Fruit fly (Drosophila melanogaster) whole organism, embryonic: ENCODE measurements around the gene CG14269.

Source experiments
- Blimp-1 ChIP-seq: fragments of 200-800 bp; sonication (Bioruptor generic); optimal IDR thresholded peaks from 3 replicates; lab custom pipeline; 2018; ENCODE audit warnings: missing biosample characterization, missing genetic modification characterization, mild to moderate bottlenecking, moderate library complexity, missing genetic modification reagents
- CG10366 ChIP-seq: fragments of 200-800 bp; sonication (Bioruptor generic); IDR thresholded peaks from 2 replicates; pipeline ENCODE4 v1.3.6; 2022; ENCODE audit warnings: missing biosample characterization, missing genetic modification characterization
- CG10654 ChIP-seq: fragments of 200-800 bp; sonication (Bioruptor generic); optimal IDR thresholded peaks from 2 replicates; lab custom pipeline; 2016; ENCODE audit warnings: missing biosample characterization, missing genetic modification characterization
- CG11247 ChIP-seq: fragments of 200-800 bp; sonication (Bioruptor generic); IDR thresholded peaks from 2 replicates; pipeline ENCODE4 v1.3.6; 2022; ENCODE audit warnings: missing biosample characterization, missing genetic modification characterization
- CG11560 ChIP-seq: fragments of 200-800 bp; sonication (Bioruptor generic); IDR thresholded peaks from 3 replicates; pipeline ENCODE4 v1.3.6; 2022; ENCODE audit warnings: missing biosample characterization, missing genetic modification characterization
- CG12104 ChIP-seq: fragments of 200-800 bp; sonication (Bioruptor generic); optimal IDR thresholded peaks from 3 replicates; lab custom pipeline; 2016; ENCODE audit warnings: missing biosample characterization, missing genetic modification characterization
- CG14710 ChIP-seq: fragments of 200-800 bp; sonication (Bioruptor generic); optimal IDR thresholded peaks from 3 replicates; lab custom pipeline; 2019; ENCODE audit warnings: missing biosample characterization, mild to moderate bottlenecking, missing genetic modification characterization, moderate library complexity
- CG14860 ChIP-seq: fragments of 200-800 bp; sonication (Bioruptor generic); IDR thresholded peaks from 3 replicates; pipeline ENCODE4 v1.3.6; 2022; ENCODE audit warnings: missing biosample characterization, missing genetic modification characterization; ENCODE audit not compliant: partially characterized antibody
- CG15514 ChIP-seq: fragments of 200-800 bp; sonication (Bioruptor generic); optimal IDR thresholded peaks from 3 replicates; lab custom pipeline; 2017; ENCODE audit warnings: missing biosample characterization, missing genetic modification characterization, mild to moderate bottlenecking, moderate library complexity, missing genetic modification reagents
- CG2129 ChIP-seq: fragments of 200-800 bp; sonication (Bioruptor generic); IDR thresholded peaks from 2 replicates; pipeline ENCODE4 v1.3.6; 2022; ENCODE audit warnings: missing biosample characterization, missing genetic modification characterization; ENCODE audit not compliant: partially characterized antibody
- CG2712 ChIP-seq: fragments of 200-800 bp; optimal IDR thresholded peaks from 3 replicates; lab custom pipeline; 2019; ENCODE audit warnings: missing biosample characterization, mild to moderate bottlenecking, missing genetic modification characterization, moderate library complexity
- CG30431 ChIP-seq: fragments of 200-800 bp; sonication (Bioruptor generic); optimal IDR thresholded peaks from 2 replicates; lab custom pipeline; 2017; ENCODE audit warnings: missing biosample characterization, missing genetic modification characterization
- CG31224 ChIP-seq: fragments of 200-800 bp; sonication (Bioruptor generic); IDR thresholded peaks from 2 replicates; pipeline ENCODE4 v1.3.6; 2022; ENCODE audit warnings: missing biosample characterization, missing genetic modification characterization
- CG3726 ChIP-seq: fragments of 200-800 bp; sonication (Bioruptor generic); IDR thresholded peaks from 3 replicates; pipeline ENCODE4, ENCODE4 v1.3.6; 2022; ENCODE audit warnings: missing biosample characterization, missing genetic modification characterization
- CG4328 ChIP-seq: fragments of 200-800 bp; sonication (Bioruptor generic); optimal IDR thresholded peaks from 3 replicates; lab custom pipeline; 2017; ENCODE audit warnings: missing biosample characterization, missing genetic modification reagents, missing genetic modification characterization
- CG4854 ChIP-seq: fragments of 200-800 bp; sonication (Bioruptor generic); optimal IDR thresholded peaks from 2 replicates; lab custom pipeline; 2016; ENCODE audit warnings: missing biosample characterization, missing genetic modification characterization, inconsistent platforms
- CG6791 ChIP-seq: fragments of 200-800 bp; sonication (Bioruptor generic); IDR thresholded peaks from 3 replicates; pipeline ENCODE4 v1.3.6; 2022; ENCODE audit warnings: missing biosample characterization, missing genetic modification characterization; ENCODE audit not compliant: partially characterized antibody
- CG6813 ChIP-seq: fragments of 200-800 bp; sonication (Bioruptor generic); optimal IDR thresholded peaks from 2 replicates; lab custom pipeline; 2017; ENCODE audit warnings: missing biosample characterization, missing genetic modification characterization, mild to moderate bottlenecking, moderate library complexity, missing genetic modification reagents
- CG8281 ChIP-seq: fragments of 200-800 bp; sonication (Bioruptor generic); optimal IDR thresholded peaks from 2 replicates; lab custom pipeline; 2018; ENCODE audit warnings: missing biosample characterization, mild to moderate bottlenecking, missing genetic modification characterization, moderate library complexity
- CG9817 ChIP-seq: fragments of 200-800 bp; sonication (Bioruptor generic); optimal IDR thresholded peaks from 2 replicates; lab custom pipeline; 2018; ENCODE audit warnings: missing biosample characterization, mild to moderate bottlenecking, missing genetic modification characterization, moderate library complexity
- CoRest ChIP-seq: fragments of 200-800 bp; sonication (Bioruptor generic); optimal IDR thresholded peaks from 3 replicates; lab custom pipeline; 2018; ENCODE audit warnings: missing biosample characterization, mild to moderate bottlenecking, missing genetic modification characterization, moderate library complexity
- CrebB ChIP-seq: fragments of 200-800 bp; sonication (Bioruptor generic); optimal IDR thresholded peaks from 3 replicates; lab custom pipeline; 2018; ENCODE audit warnings: missing biosample characterization, mild to moderate bottlenecking, missing genetic modification characterization
- D19B ChIP-seq: fragments of 200-800 bp; sonication (Bioruptor generic); optimal IDR thresholded peaks from 2 replicates; lab custom pipeline; 2017; ENCODE audit warnings: missing biosample characterization, mild to moderate bottlenecking, missing genetic modification characterization
- Doc2 ChIP-seq: fragments of 200-800 bp; sonication (Bioruptor generic); IDR thresholded peaks from 2 replicates; pipeline ENCODE4 v1.3.6; 2022; ENCODE audit warnings: missing biosample characterization, missing genetic modification characterization
- Myb ChIP-seq: fragments of 200-800 bp; sonication (Bioruptor generic); optimal IDR thresholded peaks from 2 replicates; lab custom pipeline; 2016; ENCODE audit warnings: missing biosample characterization, missing genetic modification characterization
- Optix ChIP-seq: fragments of 200-800 bp; sonication (Bioruptor generic); IDR thresholded peaks from 3 replicates; pipeline ENCODE4 v1.3.6; 2022; ENCODE audit warnings: missing biosample characterization, missing genetic modification characterization
- Ravus ChIP-seq: fragments of 200-800 bp; sonication (Bioruptor generic); IDR thresholded peaks from 2 replicates; pipeline ENCODE4 v1.3.6; 2022; ENCODE audit warnings: missing biosample characterization, missing genetic modification characterization
- Scr ChIP-seq: fragments of 200-800 bp; sonication (Bioruptor generic); IDR thresholded peaks from 2 replicates; pipeline ENCODE4 v1.3.6; 2022; ENCODE audit warnings: missing biosample characterization, missing genetic modification characterization; ENCODE audit not compliant: partially characterized antibody
- Taf1 ChIP-seq: fragments of 200-800 bp; sonication (Bioruptor generic); IDR thresholded peaks from 2 replicates; pipeline ENCODE4 v1.3.6; 2022; ENCODE audit warnings: missing biosample characterization, missing genetic modification characterization
- Usf ChIP-seq: fragments of 200-800 bp; sonication (Bioruptor generic); optimal IDR thresholded peaks from 2 replicates; lab custom pipeline; 2017; ENCODE audit warnings: missing genotype, missing biosample characterization, missing genetic modification characterization
- al ChIP-seq: fragments of 200-800 bp; sonication (Bioruptor generic); IDR thresholded peaks from 2 replicates; pipeline ENCODE4 v1.3.6; 2022; ENCODE audit warnings: missing biosample characterization, missing genetic modification characterization
- ap ChIP-seq: fragments of 200-800 bp; sonication (Bioruptor generic); IDR thresholded peaks from 2 replicates; pipeline ENCODE4 v1.3.6; 2022; ENCODE audit warnings: missing biosample characterization, missing genetic modification characterization
- ato ChIP-seq: fragments of 200-800 bp; sonication (Bioruptor generic); IDR thresholded peaks from 2 replicates; pipeline ENCODE4 v1.3.6; 2022; ENCODE audit warnings: missing biosample characterization, missing genetic modification characterization; ENCODE audit not compliant: partially characterized antibody
- br ChIP-seq: fragments of >200 bp; optimal IDR thresholded peaks from 2 replicates; lab custom pipeline; 2017
- chn ChIP-seq: fragments of 200-800 bp; sonication (Bioruptor generic); optimal IDR thresholded peaks from 2 replicates; lab custom pipeline; 2016; ENCODE audit warnings: missing biosample characterization, missing genetic modification characterization
- gsb-n ChIP-seq: fragments of 200-800 bp; sonication (Bioruptor generic); optimal IDR thresholded peaks from 3 replicates; lab custom pipeline; 2018; ENCODE audit warnings: missing biosample characterization, mild to moderate bottlenecking, missing genetic modification characterization
- ind ChIP-seq: fragments of 200-800 bp; sonication (Bioruptor generic); optimal IDR thresholded peaks from 3 replicates; lab custom pipeline; 2016; ENCODE audit warnings: missing biosample characterization, missing genetic modification characterization
- insv ChIP-seq, 2 experiments: fragments of 200-800 bp; sonication (Bioruptor generic); optimal IDR thresholded peaks; 3 replicates each; lab custom pipeline; 2016 to 2018; ENCODE audit warnings: missing biosample characterization in 2 of 2, missing genetic modification characterization in 2 of 2
- nom ChIP-seq: fragments of 200-800 bp; sonication (Bioruptor generic); optimal IDR thresholded peaks from 2 replicates; lab custom pipeline; 2017; ENCODE audit warnings: missing biosample characterization, missing genetic modification characterization, mild to moderate bottlenecking, moderate library complexity, missing genetic modification reagents
- peb ChIP-seq: fragments of 200-800 bp; sonication (Bioruptor generic); IDR thresholded peaks from 2 replicates; pipeline ENCODE4 v1.3.6; 2022; ENCODE audit warnings: missing biosample characterization, missing genetic modification characterization
- pros ChIP-seq: fragments of 200-800 bp; sonication (Bioruptor generic); optimal IDR thresholded peaks from 3 replicates; lab custom pipeline; 2019; ENCODE audit warnings: missing biosample characterization, mild to moderate bottlenecking, missing genetic modification characterization, moderate library complexity
- salm ChIP-seq: fragments of 200-800 bp; sonication (Bioruptor generic); optimal IDR thresholded peaks from 2 replicates; lab custom pipeline; 2018; ENCODE audit warnings: missing biosample characterization, mild to moderate bottlenecking, missing genetic modification characterization
- sens ChIP-seq: fragments of 200-800 bp; sonication (Bioruptor generic); peaks from one replicate; lab custom pipeline; 2016; ENCODE audit warnings: missing biosample characterization, missing genetic modification characterization
- sima ChIP-seq: fragments of 200-800 bp; sonication (Bioruptor generic); optimal IDR thresholded peaks from 2 replicates; lab custom pipeline; 2016; ENCODE audit warnings: missing biosample characterization, missing genetic modification characterization
- slbo ChIP-seq: fragments of 200-800 bp; sonication (Bioruptor generic); IDR thresholded peaks from 2 replicates; pipeline ENCODE4 v1.3.6; 2022; ENCODE audit warnings: missing biosample characterization, missing genetic modification characterization
- vnd ChIP-seq: fragments of 200-800 bp; sonication (Bioruptor generic); IDR thresholded peaks from 3 replicates; pipeline ENCODE4 v1.3.6; 2022; ENCODE audit warnings: missing biosample characterization, missing genetic modification characterization; ENCODE audit not compliant: partially characterized antibody
- wek ChIP-seq: fragments of 200-800 bp; sonication (Bioruptor generic); optimal IDR thresholded peaks from 3 replicates; lab custom pipeline; 2018; ENCODE audit warnings: missing biosample characterization, mild to moderate bottlenecking, missing genetic modification characterization, moderate library complexity
- wor ChIP-seq: fragments of 200-800 bp; sonication (Bioruptor generic); IDR thresholded peaks from 2 replicates; pipeline ENCODE4 v1.3.6; 2022; ENCODE audit warnings: missing biosample characterization, missing genetic modification characterization
- zf30C ChIP-seq: fragments of 200-800 bp; sonication (Bioruptor generic); optimal IDR thresholded peaks from 3 replicates; lab custom pipeline; 2018; ENCODE audit warnings: missing biosample characterization, mild to moderate bottlenecking, missing genetic modification characterization

The CG14269 gene

dm6 chrX:3414003-3414767 is 21.4 kb downstream of the CG14269 start (continued):
- TF ChIP-seq CG2129 (GFP tag; lab: Robert Waterston, UW) (no peak), chn (GFP tag; lab: Kevin White, UChicago) (no peak), CrebB (no peak), Optix (no peak), wor (GFP tag; lab: Robert Waterston, UW) (0 out of 2 replicates have a peak, but pooled peaks have one; percentile 25), CG11560 (no peak; the same call in 2 of the 3 replicates), Taf1 (peak; percentile 31; the same call in 1 of the 2 replicates), CG10366 (GFP tag; lab: Robert Waterston, UW) (peak; percentile 29), CG3726 (GFP tag; lab: Robert Waterston, UW) (no peak), gsb-n (tag; lab: Kevin White, UChicago) (peak; percentile 42), br (lab: Kevin White, UChicago) (no peak), CG10654 (GFP tag; lab: Kevin White, UChicago) (peak; percentile 25), CG4328 (peak; percentile 25), CG15514 (GFP tag; lab: Kevin White, UChicago) (peak; percentile 35), CG14860 (no peak), al (peak; percentile 68), D19B (GFP tag; lab: Kevin White, UChicago) (peak; percentile 58), pros (no peak), sima (GFP tag; lab: Kevin White, UChicago) (no peak), CG12104 (GFP tag; lab: Kevin White, UChicago) (peak; percentile 56), CG4854 (GFP tag; lab: Kevin White, UChicago) (no peak), CG2712 (tag; lab: Kevin White, UChicago) (peak; percentile 68), Scr (no peak), CG6791 (GFP tag; lab: Robert Waterston, UW) (no peak), Doc2 (GFP tag; lab: Robert Waterston, UW) (no peak), slbo (GFP tag; lab: Robert Waterston, UW) (peak; percentile 68), sens (GFP tag; lab: Kevin White, UChicago) (peak; percentile 87), CG8281 (tag; lab: Kevin White, UChicago) (peak; percentile 16), Usf (GFP tag; lab: Kevin White, UChicago) (peak; percentile 22), CG11247 (GFP tag; lab: Robert Waterston, UW) (0 out of 2 replicates have a peak, but pooled peaks have one; percentile 27), wek (GFP tag; lab: Kevin White, UChicago) (no peak), CG31224 (GFP tag; lab: Robert Waterston, UW) (peak; percentile 62), Ravus (GFP tag; lab: Robert Waterston, UW) (no peak), CG14710 (peak; percentile 41), peb (no peak), ind (GFP tag; lab: Kevin White, UChicago) (peak; percentile 51), nom (GFP tag; lab: Kevin White, UChicago) (no peak), Blimp-1 (GFP tag; lab: Kevin White, UChicago) (peak; percentile 69), CG6813 (GFP tag; lab: Kevin White, UChicago) (peak; percentile 64), CoRest (tag; lab: Kevin White, UChicago) (peak; percentile 83), insv (GFP tag; optimal IDR thresholded peaks at IDR 0.05; lab: Kevin White, UChicago) (no peak), zf30C (no peak), CG30431 (GFP tag; lab: Kevin White, UChicago) (peak; percentile 14), CG9817 (tag; lab: Kevin White, UChicago) (peak; percentile 67), ap (no peak), salm (peak; percentile 51), vnd (GFP tag; lab: Robert Waterston, UW) (no peak), ato (GFP tag; lab: Robert Waterston, UW) (no peak), Myb (GFP tag; lab: Kevin White, UChicago) (no peak)
